Fruit fly (Drosophila melanogaster) whole organism, embryonic: Measurements from ENCODE around the gene Kr-h2.

Experiments
- Ada2b ChIP-seq: fragments of 200-800 bp; sonication (Bioruptor generic); IDR thresholded peaks from 2 replicates; pipeline ENCODE4 v1.3.6; 2022; ENCODE audit warnings: missing biosample characterization, missing genetic modification characterization
- Aef1 ChIP-seq: fragments of 200-800 bp; sonication (Bioruptor generic); IDR thresholded peaks from 3 replicates; pipeline ENCODE4 v1.3.6; 2022; ENCODE audit warnings: missing biosample characterization, missing genetic modification characterization
- CG10366 ChIP-seq: fragments of 200-800 bp; sonication (Bioruptor generic); IDR thresholded peaks from 2 replicates; pipeline ENCODE4 v1.3.6; 2022; ENCODE audit warnings: missing biosample characterization, missing genetic modification characterization
- CG10462 ChIP-seq: fragments of 200-800 bp; sonication (Bioruptor generic); optimal IDR thresholded peaks from 2 replicates; lab custom pipeline; 2016; ENCODE audit warnings: missing biosample characterization, missing genetic modification characterization
- CG12942 ChIP-seq: fragments of 200-800 bp; sonication (Bioruptor generic); optimal IDR thresholded peaks from 3 replicates; lab custom pipeline; 2016; ENCODE audit warnings: missing biosample characterization, missing genetic modification characterization
- CG13296 ChIP-seq: fragments of 200-800 bp; sonication (Bioruptor generic); optimal IDR thresholded peaks from 3 replicates; lab custom pipeline; 2018; ENCODE audit warnings: missing biosample characterization, mild to moderate bottlenecking, missing genetic modification characterization
- CG14710 ChIP-seq: fragments of 200-800 bp; sonication (Bioruptor generic); optimal IDR thresholded peaks from 3 replicates; lab custom pipeline; 2019; ENCODE audit warnings: missing biosample characterization, mild to moderate bottlenecking, missing genetic modification characterization, moderate library complexity
- CG17186 ChIP-seq: fragments of 200-800 bp; sonication (Bioruptor generic); optimal IDR thresholded peaks from 3 replicates; lab custom pipeline; 2017; ENCODE audit warnings: missing biosample characterization, missing genetic modification reagents, missing genetic modification characterization
- CG2202 ChIP-seq: fragments of 200-800 bp; sonication (Bioruptor generic); optimal IDR thresholded peaks from 2 replicates; lab custom pipeline; 2018; ENCODE audit warnings: missing biosample characterization, mild to moderate bottlenecking, missing genetic modification characterization
- CG3407 ChIP-seq: fragments of 200-800 bp; sonication (Bioruptor generic); optimal IDR thresholded peaks from 2 replicates; lab custom pipeline; 2018; ENCODE audit warnings: missing biosample characterization, mild to moderate bottlenecking, missing genetic modification characterization
- CG34376 ChIP-seq: fragments of 200-800 bp; sonication (Bioruptor generic); optimal IDR thresholded peaks from 2 replicates; lab custom pipeline; 2018; ENCODE audit warnings: missing biosample characterization, mild to moderate bottlenecking, missing genetic modification characterization
- CG3847 ChIP-seq: fragments of 200-800 bp; sonication (Bioruptor generic); IDR thresholded peaks from 2 replicates; pipeline ENCODE4 v1.3.6; 2022; ENCODE audit warnings: missing biosample characterization, missing genetic modification characterization
- CG4424 ChIP-seq: fragments of 200-800 bp; sonication (Bioruptor generic); optimal IDR thresholded peaks from 3 replicates; lab custom pipeline; 2016; ENCODE audit warnings: missing biosample characterization, missing genetic modification characterization
- CG6254 ChIP-seq: fragments of 200-800 bp; sonication (Bioruptor generic); optimal IDR thresholded peaks from 3 replicates; lab custom pipeline; 2017; ENCODE audit warnings: mild to moderate bottlenecking, missing biosample characterization, missing genetic modification reagents, missing genetic modification characterization
- CG6683 ChIP-seq: fragments of 200-800 bp; sonication (Bioruptor generic); optimal IDR thresholded peaks from 2 replicates; lab custom pipeline; 2017; ENCODE audit warnings: missing biosample characterization, mild to moderate bottlenecking, missing genetic modification characterization, missing genetic modification reagents
- CG8765 ChIP-seq: fragments of 200-800 bp; sonication (Bioruptor generic); IDR thresholded peaks from 2 replicates; pipeline ENCODE4 v1.3.6; 2022; ENCODE audit warnings: missing biosample characterization, missing genetic modification characterization
- CG9609 ChIP-seq: fragments of 200-800 bp; sonication (Bioruptor generic); optimal IDR thresholded peaks from 3 replicates; lab custom pipeline; 2016; ENCODE audit warnings: missing biosample characterization, missing genetic modification characterization
- D ChIP-seq, 2 experiments: fragments of 200-800 bp in 1 of 2; fragments of >200 bp in 1 of 2; sonication (Bioruptor generic) in 1 of 2; optimal IDR thresholded peaks; 2 replicates in 1 of 2; 3 replicates in 1 of 2; lab custom pipeline; 2017; ENCODE audit warnings: mild to moderate bottlenecking in 1 of 2, missing biosample characterization in 1 of 2, missing genetic modification characterization in 1 of 2, missing genetic modification reagents in 1 of 2
- Dad ChIP-seq: fragments of 200-800 bp; sonication (Bioruptor generic); optimal IDR thresholded peaks from 3 replicates; lab custom pipeline; 2016; ENCODE audit warnings: missing biosample characterization, missing genetic modification characterization
- Dip3 ChIP-seq: fragments of 200-800 bp; sonication (Bioruptor generic); optimal IDR thresholded peaks from 3 replicates; lab custom pipeline; 2016; ENCODE audit warnings: missing biosample characterization, missing genetic modification characterization
- E2f1 ChIP-seq: fragments of 200-800 bp; sonication (Bioruptor generic); IDR thresholded peaks from 2 replicates; pipeline ENCODE4 v1.3.6; 2022; ENCODE audit warnings: missing biosample characterization, missing genetic modification characterization
- H15 ChIP-seq: fragments of 200-800 bp; sonication (Bioruptor generic); IDR thresholded peaks from 3 replicates; pipeline ENCODE4 v1.3.6; 2022; ENCODE audit warnings: missing biosample characterization, missing genetic modification characterization
- Jarid2 ChIP-seq: fragments of 200-800 bp; sonication (Bioruptor generic); optimal IDR thresholded peaks from 3 replicates; lab custom pipeline; 2017; ENCODE audit warnings: mild to moderate bottlenecking, missing biosample characterization, missing genetic modification reagents, missing genetic modification characterization
- Max ChIP-seq: fragments of 200-800 bp; sonication (Bioruptor generic); optimal IDR thresholded peaks from 2 replicates; lab custom pipeline; 2016; ENCODE audit warnings: missing biosample characterization, mild to moderate bottlenecking, missing genetic modification characterization
- Meics ChIP-seq: fragments of 200-800 bp; sonication (Bioruptor generic); optimal IDR thresholded peaks from 2 replicates; lab custom pipeline; 2017; ENCODE audit warnings: missing biosample characterization, mild to moderate bottlenecking, missing genetic modification characterization
- Nf-YA ChIP-seq: fragments of 200-800 bp; sonication (Bioruptor generic); IDR thresholded peaks from 2 replicates; pipeline ENCODE4 v1.3.6; 2022; ENCODE audit warnings: missing biosample characterization, missing genetic modification characterization
- Rfx ChIP-seq: fragments of 200-800 bp; sonication (Bioruptor generic); IDR thresholded peaks from 2 replicates; pipeline ENCODE4 v1.3.6; 2022; ENCODE audit warnings: missing biosample characterization, missing genetic modification characterization
- Side ChIP-seq: fragments of 200-800 bp; sonication (Bioruptor generic); optimal IDR thresholded peaks from 2 replicates; lab custom pipeline; 2016; ENCODE audit warnings: missing biosample characterization, missing genetic modification characterization
- Vsx1 ChIP-seq: fragments of 200-800 bp; sonication (Bioruptor generic); optimal IDR thresholded peaks from 2 replicates; lab custom pipeline; 2017; ENCODE audit warnings: missing biosample characterization, mild to moderate bottlenecking, missing genetic modification characterization, missing genetic modification reagents
- Xrp1 ChIP-seq: fragments of 200-800 bp; sonication (Bioruptor generic); IDR thresholded peaks from 2 replicates; pipeline ENCODE4 v1.3.6; 2022; ENCODE audit warnings: missing biosample characterization, missing genetic modification characterization
- az2 ChIP-seq: fragments of 200-800 bp; sonication (Bioruptor generic); optimal IDR thresholded peaks from 3 replicates; lab custom pipeline; 2016; ENCODE audit warnings: missing biosample characterization, missing genetic modification characterization
- cas ChIP-seq: fragments of 200-800 bp; sonication (Bioruptor generic); IDR thresholded peaks from 2 replicates; pipeline ENCODE4 v1.3.6; 2022; ENCODE audit warnings: missing biosample characterization, missing genetic modification characterization
- cato ChIP-seq: fragments of 200-800 bp; sonication (Bioruptor generic); optimal IDR thresholded peaks from 2 replicates; lab custom pipeline; 2016; ENCODE audit warnings: missing biosample characterization, missing genetic modification characterization, borderline replicate concordance
- chinmo ChIP-seq: fragments of 200-800 bp; sonication (Bioruptor generic); IDR thresholded peaks from 4 replicates; pipeline ENCODE4 v1.3.6; 2022; ENCODE audit warnings: missing biosample characterization, missing genetic modification characterization; ENCODE audit not compliant: partially characterized antibody
- da ChIP-seq: fragments of 200-800 bp; sonication (Bioruptor generic); optimal IDR thresholded peaks from 2 replicates; lab custom pipeline; 2016; ENCODE audit warnings: missing biosample characterization, missing genetic modification characterization
- dmrt11E ChIP-seq: fragments of 200-800 bp; sonication (Bioruptor generic); optimal IDR thresholded peaks from 3 replicates; lab custom pipeline; 2018; ENCODE audit warnings: missing biosample characterization, mild to moderate bottlenecking, missing genetic modification characterization, moderate library complexity
- dpn ChIP-seq, 2 experiments: fragments of 200-800 bp; sonication (Bioruptor generic); optimal IDR thresholded peaks; 3 replicates each; lab custom pipeline; 2016; ENCODE audit warnings: missing biosample characterization in 2 of 2, missing genetic modification characterization in 2 of 2
- hbn ChIP-seq: fragments of 200-800 bp; sonication (Bioruptor generic); IDR thresholded peaks from 2 replicates; pipeline ENCODE4 v1.3.6; 2022; ENCODE audit warnings: missing biosample characterization, missing genetic modification characterization; ENCODE audit not compliant: partially characterized antibody
- lola ChIP-seq, 3 experiments: fragments of >200 bp in 2 of 3; fragments of 200-800 bp in 1 of 3; sonication (Bioruptor generic) in 1 of 3; optimal IDR thresholded peaks; 2 replicates each; lab custom pipeline; 2017 to 2019; ENCODE audit warnings: missing biosample characterization in 3 of 3, missing genetic modification characterization in 3 of 3, mild to moderate bottlenecking in 1 of 3, moderate library complexity in 1 of 3
- maf-S ChIP-seq: fragments of 200-800 bp; sonication (Bioruptor generic); optimal IDR thresholded peaks from 2 replicates; lab custom pipeline; 2016; ENCODE audit warnings: missing biosample characterization, missing genetic modification characterization
- onecut ChIP-seq: fragments of 200-800 bp; sonication (Bioruptor generic); IDR thresholded peaks from 2 replicates; pipeline ENCODE4 v1.3.6; 2022; ENCODE audit warnings: missing biosample characterization, missing genetic modification characterization
- pho ChIP-seq: fragments of 200-800 bp; sonication (Bioruptor generic); optimal IDR thresholded peaks from 2 replicates; lab custom pipeline; 2016; ENCODE audit warnings: missing biosample characterization, missing genetic modification characterization
- pzg ChIP-seq: fragments of 200-800 bp; sonication (Bioruptor generic); optimal IDR thresholded peaks from 3 replicates; lab custom pipeline; 2018; ENCODE audit warnings: missing biosample characterization, mild to moderate bottlenecking, missing genetic modification characterization, moderate library complexity
- schlank ChIP-seq: fragments of 200-800 bp; sonication (Bioruptor generic); optimal IDR thresholded peaks from 2 replicates; lab custom pipeline; 2018; ENCODE audit warnings: missing biosample characterization, mild to moderate bottlenecking, missing genetic modification characterization
- sens ChIP-seq: fragments of 200-800 bp; sonication (Bioruptor generic); peaks from one replicate; lab custom pipeline; 2016; ENCODE audit warnings: missing biosample characterization, missing genetic modification characterization
- ttk ChIP-seq: fragments of 200-800 bp; sonication (Bioruptor generic); IDR thresholded peaks from 2 replicates; pipeline ENCODE4 v2.1.2; 2022; ENCODE audit warnings: missing biosample characterization, missing genetic modification characterization
- vnd ChIP-seq: fragments of 200-800 bp; sonication (Bioruptor generic); IDR thresholded peaks from 3 replicates; pipeline ENCODE4 v1.3.6; 2022; ENCODE audit warnings: missing biosample characterization, missing genetic modification characterization; ENCODE audit not compliant: partially characterized antibody
- z ChIP-seq: fragments of 200-800 bp; sonication (Bioruptor generic); IDR thresholded peaks from 3 replicates; pipeline ENCODE4 v1.3.6; 2022; ENCODE audit warnings: missing biosample characterization, missing genetic modification characterization
- zfh2 ChIP-seq: fragments of 200-800 bp; sonication (Bioruptor generic); optimal IDR thresholded peaks from 2 replicates; lab custom pipeline; 2016; ENCODE audit warnings: missing biosample characterization, missing genetic modification characterization

Kr-h2 gene

dm6 chr2L:6070656-6071231 is at the start of gene Kr-h2, which contains the start of gene CG9154 (continued):
- TF ChIP-seq CG10366 = no peak
- no peak for TF ChIP-seq Ada2b (GFP tag; lab: Robert Waterston, UW)
- TF ChIP-seq CG12942 = no peak
- TF ChIP-seq H15 (GFP tag; lab: Robert Waterston, UW) = no peak
- peak; percentile 32 for TF ChIP-seq Meics (GFP tag; lab: Kevin White, UChicago)
- peak; percentile 14 for TF ChIP-seq Jarid2 (GFP tag; lab: Kevin White, UChicago)
- peak; percentile 14 for TF ChIP-seq CG9609
- peak; percentile 42 for TF ChIP-seq CG17186 (GFP tag; lab: Kevin White, UChicago)
- no peak for TF ChIP-seq da (GFP tag; lab: Kevin White, UChicago)
- TF ChIP-seq Max = peak; percentile 14
- no peak for TF ChIP-seq CG6254
- peak; percentile 56 for TF ChIP-seq CG34376
- TF ChIP-seq CG4424 (GFP tag; lab: Kevin White, UChicago) = peak; percentile 23
- no peak for TF ChIP-seq CG3407 (GFP tag; lab: Kevin White, UChicago)
- TF ChIP-seq az2 (GFP tag; lab: Kevin White, UChicago) = no peak
- TF ChIP-seq E2f1 = 0 out of 2 replicates have a peak, but pooled peaks have one; percentile 11
- TF ChIP-seq sens (GFP tag; lab: Kevin White, UChicago) = peak; percentile 88
- TF ChIP-seq CG8765 (GFP tag; lab: Robert Waterston, UW) = no peak; the same call in 1 of the 2 replicates
- no peak for TF ChIP-seq Aef1 (GFP tag; lab: Robert Waterston, UW)
- TF ChIP-seq onecut (GFP tag; lab: Robert Waterston, UW) = 0 out of 2 replicates have a peak, but pooled peaks have one; percentile 4
- no peak for TF ChIP-seq cas (GFP tag; lab: Robert Waterston, UW)
- no peak for TF ChIP-seq cato (GFP tag; lab: Kevin White, UChicago)
- no peak for TF ChIP-seq Dad (GFP tag; lab: Kevin White, UChicago)
- no peak for TF ChIP-seq CG10462 (GFP tag; lab: Kevin White, UChicago)
- TF ChIP-seq maf-S (GFP tag; lab: Kevin White, UChicago) = no peak
- TF ChIP-seq CG14710 = peak; percentile 69
- TF ChIP-seq lola (GFP tag; optimal IDR thresholded peaks at IDR 0.05; lab: Kevin White, UChicago) = peak in 1 of 3 experiments; percentile 25
- no peak for TF ChIP-seq CG2202 (tag; lab: Kevin White, UChicago)
- TF ChIP-seq dmrt11E (tag; lab: Kevin White, UChicago) = peak; percentile 11
- peak; percentile 16 for TF ChIP-seq CG13296 (GFP tag; lab: Kevin White, UChicago)
- no peak for TF ChIP-seq Vsx1
- TF ChIP-seq ttk = no peak
- TF ChIP-seq hbn = peak; percentile 33; the same call in 1 of the 2 replicates
- TF ChIP-seq pho (GFP tag; lab: Kevin White, UChicago) = no peak
- no peak for TF ChIP-seq D (optimal IDR thresholded peaks at IDR 0.05; lab: Kevin White, UChicago)
- TF ChIP-seq D (GFP tag; optimal IDR thresholded peaks at IDR 0.05; lab: Kevin White, UChicago) = no peak
- peak; percentile 68 for TF ChIP-seq vnd
- TF ChIP-seq Dip3 (GFP tag; lab: Kevin White, UChicago) = peak; percentile 7
- peak in 1 of 2 experiments; percentile 18 for TF ChIP-seq dpn (GFP tag; optimal IDR thresholded peaks at IDR 0.05; lab: Kevin White, UChicago)
- 0 out of 2 replicates have a peak, but pooled peaks have one; percentile 7 for TF ChIP-seq Xrp1 (GFP tag; lab: Robert Waterston, UW)
- TF ChIP-seq chinmo = peak; percentile 23; the same call in 1 of the 4 replicates
- peak; percentile 87 for TF ChIP-seq pzg (GFP tag; lab: Kevin White, UChicago)
- TF ChIP-seq z (GFP tag; lab: Robert Waterston, UW) = no peak
- TF ChIP-seq zfh2 (GFP tag; lab: Kevin White, UChicago) = peak; percentile 53
- peak; percentile 28; the same call in 1 of the 2 replicates for TF ChIP-seq CG3847 (GFP tag; lab: Robert Waterston, UW)
- no peak; the same call in 1 of the 2 replicates for TF ChIP-seq Rfx (GFP tag; lab: Robert Waterston, UW)
- TF ChIP-seq schlank (tag; lab: Kevin White, UChicago) = no peak
- no peak for TF ChIP-seq Nf-YA
- no peak for TF ChIP-seq Side (GFP tag; lab: Kevin White, UChicago)
- no peak for TF ChIP-seq CG6683 (GFP tag; lab: Kevin White, UChicago)
